Worm (Caenorhabditis elegans): ENCODE data around the gene F43C11.6.

F43C11.6 gene

ce11 chrII:2378465-2379009, 36.3 kb downstream of the F43C11.6 start (continued):
- TF ChIP-seq mdt-29 (GFP tag; IDR thresholded peaks at IDR 0.05) (peak; percentile 51; the same call in 1 of the 2 replicates), spr-3 (GFP tag; optimal IDR thresholded peaks at IDR 0.05) (no peak), daf-12 (tag; optimal IDR thresholded peaks at IDR 0.05) (no peak), egl-43 (GFP tag; IDR thresholded peaks at IDR 0.05) (no peak), T20F7.1 (GFP tag; optimal IDR thresholded peaks at IDR 0.05) (peak; percentile 81), jun-1 (tag; optimal IDR thresholded peaks at IDR 0.05) (peak; percentile 95), ztf-11 (tag; optimal IDR thresholded peaks at IDR 0.05) (no peak), nhr-42 (GFP tag; IDR thresholded peaks at IDR 0.05) (peak; percentile 81), dve-1 (tag; optimal IDR thresholded peaks at IDR 0.05; ENCODE audit: insufficient read depth) (peak; percentile 91), zip-2 (tag; optimal IDR thresholded peaks at IDR 0.05) (no peak), mdl-1 (tag; optimal IDR thresholded peaks at IDR 0.05) (peak in 1 of 2 experiments; percentile 30), fos-1 (tag; optimal IDR thresholded peaks at IDR 0.05) (peak; percentile 88), F44E2.7 (GFP tag; IDR thresholded peaks at IDR 0.05) (no peak), php-3 (GFP tag; IDR thresholded peaks at IDR 0.05) (peak; percentile 100), lin-13 (GFP tag; optimal IDR thresholded peaks at IDR 0.05) (peak; percentile 27), lin-39 (tag; optimal IDR thresholded peaks at IDR 0.05) (no peak), lim-7 (GFP tag; IDR thresholded peaks at IDR 0.05) (no peak), mxl-2 (GFP tag; conservative IDR thresholded peaks at IDR 0.05) (no peak), nhr-76 (tag; optimal IDR thresholded peaks at IDR 0.05) (no peak), pqm-1 (tag; optimal IDR thresholded peaks at IDR 0.05) (peak; percentile 100), sdz-12 (GFP tag; optimal IDR thresholded peaks at IDR 0.05) (no peak), nhr-48 (tag; optimal IDR thresholded peaks at IDR 0.05) (peak; percentile 95), gei-8 (GFP tag; optimal IDR thresholded peaks at IDR 0.05) (no peak), F26F4.8 (GFP tag; conservative IDR thresholded peaks at IDR 0.05) (no peak), ceh-32 (tag; optimal IDR thresholded peaks at IDR 0.05; ENCODE audit: poor library complexity) (no peak), unc-39 (tag; optimal IDR thresholded peaks at IDR 0.05) (no peak), nhr-10 (tag; optimal IDR thresholded peaks at IDR 0.05) (peak; percentile 60), R02D3.7 (tag; optimal IDR thresholded peaks at IDR 0.05) (no peak), fkh-10 (GFP tag; optimal IDR thresholded peaks at IDR 0.05) (no peak), ceh-82 (tag; optimal IDR thresholded peaks at IDR 0.05) (no peak), attf-4 (tag; optimal IDR thresholded peaks at IDR 0.05) (no peak), ztf-7 (tag; optimal IDR thresholded peaks at IDR 0.05) (no peak), lsy-2 (tag; optimal IDR thresholded peaks at IDR 0.05) (peak; percentile 89 to 94), rbr-2 (tag; optimal IDR thresholded peaks at IDR 0.05) (no peak), hmg-1.1 (GFP tag; IDR thresholded peaks at IDR 0.05) (0 out of 2 replicates have a peak, but pooled peaks have one; percentile 29), ces-1 (GFP tag; optimal IDR thresholded peaks at IDR 0.05) (no peak), dmd-9 (GFP tag; IDR thresholded peaks at IDR 0.05) (no peak), ZK546.5 (tag; optimal IDR thresholded peaks at IDR 0.05) (no peak), set-16 (GFP tag; IDR thresholded peaks at IDR 0.05) (no peak), nhr-25 (tag; optimal IDR thresholded peaks at IDR 0.05; ENCODE audit: borderline replicate concordance, insufficient read depth) (no peak)

- TF ChIP-seq aly-2 (tag; optimal IDR thresholded peaks at IDR 0.05) (no peak), set-16 (GFP tag; IDR thresholded peaks at IDR 0.05) (peak; percentile 83)
Observed at ce11 chrII:2379673-2380072, 37.4 kb downstream of the F43C11.6 start.

All from whole organism, L4 larva.